Worm (Caenorhabditis elegans) whole organism, mixed stage, embryonic: ENCODE data around the gene aipl-1.
A peak's percentile ranks its signal among the peaks of the same experiment; 100 is the strongest.
"Not testable (repeated sequence)": the region's sequence is repeated elsewhere in the genome, so short reads cannot be mapped to it uniquely, and the experiment has no call there.

Experiments used
- blmp-1 ChIP-seq: fragments of 150-350 bp; optimal IDR thresholded peaks from 2 replicates; lab custom pipeline; 2014; ENCODE audit warnings: missing biosample characterization, missing genetic modification characterization
- ceh-39 ChIP-seq: fragments of 150-350 bp; optimal IDR thresholded peaks from 2 replicates; lab custom pipeline; 2014; ENCODE audit warnings: missing biosample characterization, missing genetic modification characterization
- ceh-43 ChIP-seq: fragments of 200-800 bp; sonication (Bioruptor generic); optimal IDR thresholded peaks from 2 replicates; lab custom pipeline; 2018; ENCODE audit warnings: mild to moderate bottlenecking, missing genetic modification characterization, moderate library complexity, missing compliant biosample characterization
- ceh-83 ChIP-seq: fragments of 200-800 bp; sonication (Bioruptor generic); optimal IDR thresholded peaks from 2 replicates; lab custom pipeline; 2018; ENCODE audit warnings: mild to moderate bottlenecking, missing genetic modification characterization, missing compliant biosample characterization
- ces-1 ChIP-seq: fragments of 150-350 bp; optimal IDR thresholded peaks from 2 replicates; lab custom pipeline; 2014; ENCODE audit warnings: missing biosample characterization, missing genetic modification reagents, missing genetic modification characterization
- cnd-1 ChIP-seq: fragments of 200-800 bp; sonication (Bioruptor generic); optimal IDR thresholded peaks from 2 replicates; lab custom pipeline; 2018; ENCODE audit warnings: mild to moderate bottlenecking, missing genetic modification characterization, missing compliant biosample characterization
- drap-1 ChIP-seq: fragments of 200-800 bp; sonication (Bioruptor generic); optimal IDR thresholded peaks from 3 replicates; lab custom pipeline; 2018; ENCODE audit warnings: mild to moderate bottlenecking, missing genetic modification characterization, missing compliant biosample characterization
- elt-1 ChIP-seq: sonication (generic microtip); optimal IDR thresholded peaks from 2 replicates; lab custom pipeline; 2017; ENCODE audit warnings: missing genetic modification characterization, mild to moderate bottlenecking, missing compliant biosample characterization, antibody characterized with exemption, moderate library complexity, borderline replicate concordance; ENCODE audit not compliant: insufficient read depth
- elt-3 ChIP-seq: fragments of 150-350 bp; optimal IDR thresholded peaks from 2 replicates; lab custom pipeline; 2014; ENCODE audit warnings: missing biosample characterization, missing genetic modification characterization
- flh-1 ChIP-seq: fragments of 200-800 bp; sonication (Bioruptor generic); optimal IDR thresholded peaks from 2 replicates; lab custom pipeline; 2018; ENCODE audit warnings: mild to moderate bottlenecking, missing genetic modification characterization, moderate library complexity, missing compliant biosample characterization
- ham-2 ChIP-seq: fragments of 200-800 bp; sonication (Bioruptor generic); optimal IDR thresholded peaks from 2 replicates; lab custom pipeline; 2018; ENCODE audit warnings: mild to moderate bottlenecking, missing genetic modification characterization, missing compliant biosample characterization
- hlh-1 ChIP-seq: fragments of 150-350 bp; optimal IDR thresholded peaks from 2 replicates; lab custom pipeline; 2014; ENCODE audit warnings: missing biosample characterization, missing genetic modification reagents, missing genetic modification characterization
- mab-5 ChIP-seq: fragments of 150-350 bp; optimal IDR thresholded peaks from 2 replicates; lab custom pipeline; 2014; ENCODE audit warnings: missing biosample characterization, missing genetic modification characterization
- mls-2 ChIP-seq: sonication (generic microtip); optimal IDR thresholded peaks from 2 replicates; lab custom pipeline; 2016; ENCODE audit warnings: mild to moderate bottlenecking, missing genetic modification characterization, moderate library complexity, missing compliant biosample characterization
- nhr-12 ChIP-seq: fragments of 150-350 bp; optimal IDR thresholded peaks from 2 replicates; lab custom pipeline; 2014; ENCODE audit warnings: missing biosample characterization, missing genetic modification characterization
- nhr-237 ChIP-seq: fragments of 150-350 bp; optimal IDR thresholded peaks from 2 replicates; lab custom pipeline; 2014; ENCODE audit warnings: missing biosample characterization, missing genetic modification characterization
- nhr-28 ChIP-seq: fragments of 150-350 bp; optimal IDR thresholded peaks from 2 replicates; lab custom pipeline; 2014; ENCODE audit warnings: missing biosample characterization, missing genetic modification characterization
- nhr-76 ChIP-seq: sonication (generic microtip); optimal IDR thresholded peaks from 2 replicates; lab custom pipeline; 2017; ENCODE audit warnings: missing biosample characterization, missing genetic modification characterization
- snpc-4 ChIP-seq: fragments of 150-350 bp; optimal IDR thresholded peaks from 2 replicates; lab custom pipeline; 2014; ENCODE audit warnings: missing biosample characterization, missing genetic modification characterization
- sptf-1 ChIP-seq: sonication (generic microtip); optimal IDR thresholded peaks from 2 replicates; lab custom pipeline; 2017; ENCODE audit warnings: mild to moderate bottlenecking, missing genetic modification characterization, moderate library complexity, missing compliant biosample characterization
- tbx-8 ChIP-seq: fragments of 200-800 bp; sonication (Bioruptor generic); optimal IDR thresholded peaks from 2 replicates; lab custom pipeline; 2018; ENCODE audit warnings: mild to moderate bottlenecking, missing genetic modification characterization, moderate library complexity, missing compliant biosample characterization
- unc-120 ChIP-seq: sonication (generic microtip); optimal IDR thresholded peaks from 2 replicates; lab custom pipeline; 2017; ENCODE audit warnings: missing genetic modification characterization, missing compliant biosample characterization; ENCODE audit not compliant: poor library complexity, severe bottlenecking
- unc-39 ChIP-seq: fragments of 150-350 bp; optimal IDR thresholded peaks from 2 replicates; lab custom pipeline; 2014; ENCODE audit warnings: missing biosample characterization, missing genetic modification characterization
- zip-8 ChIP-seq: fragments of 150-350 bp; optimal IDR thresholded peaks from 2 replicates; lab custom pipeline; 2014; ENCODE audit warnings: missing biosample characterization, missing genetic modification characterization

aipl-1 gene

ce11 chrV:15125162-15125561 is 11.4 kb downstream of the aipl-1 start, which contains the start of gene ugt-30:
Gene ugt-30, minus strand, starts transcription at chrV:15125262.
- not testable (repeated sequence) for TF ChIP-seq cnd-1; unc-120; sptf-1 (tag; lab: Kevin White, UChicago)

- no peak for TF ChIP-seq tbx-8
- TF ChIP-seq ham-2: no peak
- TF ChIP-seq ceh-39 (tag; lab: Kevin White, UChicago): no peak
- no peak for TF ChIP-seq drap-1 (GFP tag; lab: Kevin White, UChicago)
- TF ChIP-seq mls-2: no peak
- TF ChIP-seq elt-3: no peak
- no peak for TF ChIP-seq unc-39 (tag; lab: Kevin White, UChicago)
- TF ChIP-seq mab-5 (tag; lab: Kevin White, UChicago): no peak
- TF ChIP-seq snpc-4 (tag; lab: Kevin White, UChicago): no peak
- TF ChIP-seq zip-8 (tag; lab: Kevin White, UChicago): no peak
- no peak for TF ChIP-seq nhr-76 (tag; lab: Kevin White, UChicago)
- TF ChIP-seq sptf-1 (tag; lab: Kevin White, UChicago): no peak
- no peak for TF ChIP-seq nhr-12 (tag; lab: Kevin White, UChicago)
- no peak for TF ChIP-seq ceh-83 (GFP tag; lab: Kevin White, UChicago)
- no peak for TF ChIP-seq hlh-1 (tag; lab: Kevin White, UChicago)
- no peak for TF ChIP-seq ces-1 (GFP tag; lab: Kevin White, UChicago)
- TF ChIP-seq nhr-28 (tag; lab: Kevin White, UChicago): no peak
- TF ChIP-seq flh-1 (GFP tag; lab: Kevin White, UChicago): no peak
- TF ChIP-seq unc-120: no peak
Measured at ce11 chrV:15119517-15119916, 17.1 kb downstream of the aipl-1 start, which contains the start of gene flor-1. Gene flor-1, minus strand, starts transcription at chrV:15119617.

ce11 chrV:15115968-15116367 is 20.6 kb downstream of the aipl-1 start, which contains the start of gene T01G5.8:
Gene T01G5.8, plus strand, starts transcription at chrV:15116268.
- not testable (repeated sequence) for TF ChIP-seq hlh-1, nhr-76, zip-8 (tag; lab: Kevin White, UChicago)

- no peak for TF ChIP-seq elt-3
- TF ChIP-seq ceh-43 (GFP tag; lab: Kevin White, UChicago): no peak
- TF ChIP-seq flh-1 (GFP tag; lab: Kevin White, UChicago): no peak
Measured at ce11 chrV:15113992-15114391, 22.6 kb downstream of the aipl-1 start, which contains the start of gene T01G5.6. Gene T01G5.6, minus strand, starts transcription at chrV:15114092.

ce11 chrV:15111660-15112059 is 24.9 kb downstream of the aipl-1 start, which contains the start of gene T01G5.7:
Gene T01G5.7, plus strand, starts transcription at chrV:15111960.
- TF ChIP-seq cnd-1: no peak
- TF ChIP-seq unc-39 (tag; lab: Kevin White, UChicago): no peak
- TF ChIP-seq blmp-1 (tag; lab: Kevin White, UChicago): no peak

ce11 chrV:15109260-15109659 is 27.3 kb downstream of the aipl-1 start, which contains the start of gene Y75B12A.2:
Gene Y75B12A.2, plus strand, starts transcription at chrV:15109560.
- no peak for TF ChIP-seq unc-39 (tag; lab: Kevin White, UChicago)

- not testable (repeated sequence) for TF ChIP-seq nhr-12 (tag; lab: Kevin White, UChicago); mab-5 (tag; lab: Kevin White, UChicago); ceh-83 (GFP tag; lab: Kevin White, UChicago)
Measured at ce11 chrV:15105893-15106598, 30.6 kb downstream of the aipl-1 start, which contains the start of gene C01G10.14. Gene C01G10.14, minus strand, starts transcription at chrV:15105943.

ce11 chrV:15099447-15099846 is 37.2 kb downstream of the aipl-1 start, which contains the start of gene C01G10.1:
Gene C01G10.1, plus strand, starts transcription at chrV:15099747.
- TF ChIP-seq nhr-237 (tag; lab: Kevin White, UChicago) (no peak), elt-1 (tag; lab: Kevin White, UChicago) (peak; percentile 7)
